Worm (Caenorhabditis elegans) whole organism, young adult: Measurements from ENCODE around the gene C28H8.5.
A peak's percentile ranks its signal among the peaks of the same experiment; 100 is the strongest.

Experiments used
- D2030.7 ChIP-seq: fragments of 200-800 bp; sonication (Bioruptor generic); IDR thresholded peaks from 2 replicates; pipeline ENCODE4 v1.3.6; 2022; ENCODE audit warnings: missing genetic modification reagents, missing genetic modification characterization, missing compliant biosample characterization
- F22D6.2 ChIP-seq: sonication (generic microtip); optimal IDR thresholded peaks from 2 replicates; lab custom pipeline; 2016; ENCODE audit warnings: mild to moderate bottlenecking, missing genetic modification characterization, missing compliant biosample characterization
- F23B12.7 ChIP-seq: sonication (generic microtip); optimal IDR thresholded peaks from 2 replicates; lab custom pipeline; 2017; ENCODE audit warnings: missing genetic modification characterization, mild to moderate bottlenecking, missing compliant biosample characterization, antibody characterized with exemption, moderate library complexity; ENCODE audit not compliant: insufficient read depth
- F57A8.1 ChIP-seq: fragments of 200-800 bp; sonication (Bioruptor generic); optimal IDR thresholded peaks from 2 replicates; lab custom pipeline; 2018; ENCODE audit warnings: mild to moderate bottlenecking, missing genetic modification characterization, moderate library complexity, missing compliant biosample characterization
- K11D2.4 ChIP-seq: fragments of 200-800 bp; sonication (Bioruptor generic); IDR thresholded peaks from 2 replicates; pipeline ENCODE4 v1.3.6; 2022; ENCODE audit warnings: missing genetic modification reagents, missing genetic modification characterization, missing compliant biosample characterization
- K12H6.12 ChIP-seq: fragments of 200-800 bp; sonication (Bioruptor generic); optimal IDR thresholded peaks from 2 replicates; lab custom pipeline; 2018; ENCODE audit warnings: mild to moderate bottlenecking, missing genetic modification characterization, missing compliant biosample characterization
- Y67H2A.10 ChIP-seq: fragments of 200-800 bp; sonication (Bioruptor generic); conservative IDR thresholded peaks from 2 replicates; pipeline ENCODE4 v1.3.6; 2022; ENCODE audit warnings: missing genetic modification reagents, missing genetic modification characterization, missing compliant biosample characterization
- aptf-2 ChIP-seq: fragments of 200-800 bp; sonication (Bioruptor generic); conservative IDR thresholded peaks from 2 replicates; pipeline ENCODE4 v1.3.6; 2022; ENCODE audit warnings: missing genetic modification reagents, missing genetic modification characterization, missing compliant biosample characterization
- athp-1 ChIP-seq: sonication (generic microtip); optimal IDR thresholded peaks from 2 replicates; lab custom pipeline; 2017; ENCODE audit warnings: mild to moderate bottlenecking, missing genetic modification characterization, missing compliant biosample characterization
- attf-3 ChIP-seq: fragments of 200-800 bp; sonication (Bioruptor generic); conservative IDR thresholded peaks from 2 replicates; pipeline ENCODE4 v1.3.6; 2022; ENCODE audit warnings: missing genetic modification reagents, missing genetic modification characterization, missing compliant biosample characterization
- bed-1 ChIP-seq: fragments of 200-800 bp; sonication (Bioruptor generic); IDR thresholded peaks from 2 replicates; pipeline ENCODE4 v1.3.6; 2022; ENCODE audit warnings: missing genetic modification reagents, missing genetic modification characterization, missing compliant biosample characterization
- cebp-1 ChIP-seq, 2 experiments: fragments of 200-800 bp in 1 of 2; sonication (Bioruptor generic) in 1 of 2; sonication (generic microtip) in 1 of 2; IDR thresholded peaks in 1 of 2; optimal IDR thresholded peaks in 1 of 2; 2 replicates each; pipeline versions ENCODE4 v1.3.6 to Lab custom; 2017 to 2022; ENCODE audit warnings: missing compliant biosample characterization in 2 of 2, missing genetic modification characterization in 2 of 2, mild to moderate bottlenecking in 1 of 2, missing genetic modification reagents in 1 of 2, moderate library complexity in 1 of 2
- ceh-27 ChIP-seq: fragments of 200-800 bp; sonication (Bioruptor generic); optimal IDR thresholded peaks from 2 replicates; lab custom pipeline; 2018; ENCODE audit warnings: mild to moderate bottlenecking, missing genetic modification characterization, moderate library complexity, missing compliant biosample characterization
- ceh-40 ChIP-seq: fragments of 200-800 bp; sonication (Bioruptor generic); IDR thresholded peaks from 2 replicates; pipeline ENCODE4 v1.3.6; 2022; ENCODE audit warnings: missing genetic modification characterization, missing compliant biosample characterization
- dpff-1 ChIP-seq: sonication (generic microtip); optimal IDR thresholded peaks from 2 replicates; lab custom pipeline; 2017; ENCODE audit warnings: mild to moderate bottlenecking, missing genetic modification characterization, missing compliant biosample characterization
- ets-4 ChIP-seq: fragments of 200-800 bp; sonication (Bioruptor generic); optimal IDR thresholded peaks from 2 replicates; lab custom pipeline; 2018; ENCODE audit warnings: mild to moderate bottlenecking, missing genetic modification characterization, missing compliant biosample characterization
- him-1 ChIP-seq: sonication (generic microtip); optimal IDR thresholded peaks from 2 replicates; lab custom pipeline; 2016; ENCODE audit warnings: missing genotype, missing genetic modification reagents, missing genetic modification characterization, missing compliant biosample characterization
- hlh-26 ChIP-seq: fragments of 200-800 bp; sonication (Bioruptor generic); conservative IDR thresholded peaks from 2 replicates; pipeline ENCODE4 v1.3.6; 2022; ENCODE audit warnings: missing genetic modification reagents, missing genetic modification characterization, missing compliant biosample characterization
- hmg-1.2 ChIP-seq: fragments of 200-800 bp; sonication (Bioruptor generic); IDR thresholded peaks from 2 replicates; pipeline ENCODE4 v1.3.6; 2022; ENCODE audit warnings: missing genetic modification reagents, missing genetic modification characterization, missing compliant biosample characterization
- hmg-20 ChIP-seq: fragments of 200-800 bp; sonication (Bioruptor generic); IDR thresholded peaks from 2 replicates; pipeline ENCODE4 v1.3.6; 2022; ENCODE audit warnings: missing genetic modification reagents, missing genetic modification characterization, missing compliant biosample characterization
- hrde-1 ChIP-seq: sonication (generic microtip); optimal IDR thresholded peaks from 2 replicates; lab custom pipeline; 2016; ENCODE audit warnings: missing genetic modification characterization, mild to moderate bottlenecking, missing compliant biosample characterization, moderate library complexity, missing genotype, missing genetic modification reagents, borderline replicate concordance
- hsf-1 ChIP-seq: fragments of 200-800 bp; sonication (Bioruptor generic); IDR thresholded peaks from 2 replicates; pipeline ENCODE4 v1.3.6; 2022; ENCODE audit warnings: missing genetic modification reagents, missing genetic modification characterization, missing compliant biosample characterization
- lag-1 ChIP-seq: fragments of 200-800 bp; sonication (Bioruptor generic); IDR thresholded peaks from 2 replicates; pipeline ENCODE4 v1.3.6; 2022; ENCODE audit warnings: missing genetic modification reagents, missing genetic modification characterization, missing compliant biosample characterization
- let-607 ChIP-seq, 2 experiments: fragments of 200-800 bp in 1 of 2; sonication (Bioruptor generic) in 1 of 2; sonication (generic microtip) in 1 of 2; optimal IDR thresholded peaks; 2 replicates each; lab custom pipeline; 2016 to 2018; ENCODE audit warnings: mild to moderate bottlenecking in 2 of 2, missing compliant biosample characterization in 2 of 2, missing genetic modification characterization in 2 of 2, moderate library complexity in 2 of 2, missing genotype in 1 of 2
- lin-26 ChIP-seq: fragments of 200-800 bp; sonication (Bioruptor generic); IDR thresholded peaks from 2 replicates; pipeline ENCODE4 v1.3.6; 2022; ENCODE audit warnings: missing genetic modification reagents, missing genetic modification characterization, missing compliant biosample characterization
- lin-35 ChIP-seq, 3 experiments: fragments of 150-350 bp in 2 of 3; sonication (generic microtip) in 1 of 3; optimal IDR thresholded peaks; 2 replicates each; lab custom pipeline; 2014 to 2018; ENCODE audit warnings: missing biosample characterization in 3 of 3, missing genetic modification characterization in 3 of 3, missing genetic modification reagents in 3 of 3
- lin-40 ChIP-seq: sonication (generic microtip); optimal IDR thresholded peaks from 2 replicates; lab custom pipeline; 2016; ENCODE audit warnings: missing genetic modification characterization, mild to moderate bottlenecking, missing compliant biosample characterization, missing genotype, missing genetic modification reagents
- lir-1 ChIP-seq: fragments of 200-800 bp; sonication (Bioruptor generic); conservative IDR thresholded peaks from 2 replicates; pipeline ENCODE4 v1.3.6; 2022; ENCODE audit warnings: missing genetic modification reagents, missing genetic modification characterization, missing compliant biosample characterization
- lsl-1 ChIP-seq: fragments of 200-800 bp; sonication (Bioruptor generic); optimal IDR thresholded peaks from 2 replicates; lab custom pipeline; 2018; ENCODE audit warnings: mild to moderate bottlenecking, missing genetic modification characterization, moderate library complexity, missing compliant biosample characterization
- madf-3 ChIP-seq: fragments of 200-800 bp; sonication (Bioruptor generic); IDR thresholded peaks from 2 replicates; pipeline ENCODE4 v1.3.6; 2022; ENCODE audit warnings: missing genetic modification reagents, missing genetic modification characterization, missing compliant biosample characterization
- madf-6 ChIP-seq: fragments of 200-800 bp; sonication (Bioruptor generic); IDR thresholded peaks from 2 replicates; pipeline ENCODE4 v1.3.6; 2022; ENCODE audit warnings: missing genetic modification reagents, missing genetic modification characterization, missing compliant biosample characterization
- mcd-1 ChIP-seq: fragments of 200-800 bp; sonication (Bioruptor generic); IDR thresholded peaks from 2 replicates; pipeline ENCODE4 v1.3.6; 2022; ENCODE audit warnings: missing genetic modification reagents, missing genetic modification characterization, missing compliant biosample characterization
- nfya-2 ChIP-seq: fragments of 200-800 bp; sonication (Bioruptor generic); IDR thresholded peaks from 2 replicates; pipeline ENCODE4 v1.3.6; 2022; ENCODE audit warnings: missing genetic modification reagents, missing genetic modification characterization, missing compliant biosample characterization
- nfyb-1 ChIP-seq: fragments of 200-800 bp; sonication (Bioruptor generic); IDR thresholded peaks from 2 replicates; pipeline ENCODE4 v1.3.6; 2022; ENCODE audit warnings: missing genetic modification reagents, missing genetic modification characterization, missing compliant biosample characterization
- nhr-27 ChIP-seq: fragments of 200-800 bp; sonication (Bioruptor generic); optimal IDR thresholded peaks from 2 replicates; lab custom pipeline; 2018; ENCODE audit warnings: mild to moderate bottlenecking, missing genetic modification characterization, moderate library complexity, missing compliant biosample characterization
- tbx-9 ChIP-seq: sonication (generic microtip); optimal IDR thresholded peaks from 2 replicates; lab custom pipeline; 2016; ENCODE audit warnings: borderline replicate concordance, missing genetic modification characterization, inconsistent platforms, missing compliant biosample characterization
- tlf-1 ChIP-seq: fragments of 200-800 bp; sonication (Bioruptor generic); optimal IDR thresholded peaks from 2 replicates; lab custom pipeline; 2018; ENCODE audit warnings: mild to moderate bottlenecking, missing genetic modification characterization, missing compliant biosample characterization
- zfh-2 ChIP-seq: fragments of 200-800 bp; sonication (Bioruptor generic); conservative IDR thresholded peaks from 2 replicates; pipeline ENCODE4 v1.3.6; 2022; ENCODE audit warnings: missing genetic modification reagents, missing genetic modification characterization, missing compliant biosample characterization
- ztf-22 ChIP-seq: fragments of 200-800 bp; sonication (Bioruptor generic); optimal IDR thresholded peaks from 2 replicates; lab custom pipeline; 2018; ENCODE audit warnings: mild to moderate bottlenecking, missing genetic modification characterization, moderate library complexity, missing compliant biosample characterization
- ztf-25 ChIP-seq: fragments of 200-800 bp; sonication (Bioruptor generic); IDR thresholded peaks from 2 replicates; pipeline ENCODE4 v1.3.6; 2022; ENCODE audit warnings: missing genetic modification reagents, missing genetic modification characterization, missing compliant biosample characterization
- ztf-26 ChIP-seq: sonication (generic microtip); optimal IDR thresholded peaks from 2 replicates; lab custom pipeline; 2017; ENCODE audit warnings: missing genetic modification characterization, missing compliant biosample characterization
- ztf-3 ChIP-seq: fragments of 200-800 bp; sonication (Bioruptor generic); optimal IDR thresholded peaks from 2 replicates; lab custom pipeline; 2018; ENCODE audit warnings: mild to moderate bottlenecking, missing genetic modification characterization, missing compliant biosample characterization

C28H8.5 gene

DNA sequence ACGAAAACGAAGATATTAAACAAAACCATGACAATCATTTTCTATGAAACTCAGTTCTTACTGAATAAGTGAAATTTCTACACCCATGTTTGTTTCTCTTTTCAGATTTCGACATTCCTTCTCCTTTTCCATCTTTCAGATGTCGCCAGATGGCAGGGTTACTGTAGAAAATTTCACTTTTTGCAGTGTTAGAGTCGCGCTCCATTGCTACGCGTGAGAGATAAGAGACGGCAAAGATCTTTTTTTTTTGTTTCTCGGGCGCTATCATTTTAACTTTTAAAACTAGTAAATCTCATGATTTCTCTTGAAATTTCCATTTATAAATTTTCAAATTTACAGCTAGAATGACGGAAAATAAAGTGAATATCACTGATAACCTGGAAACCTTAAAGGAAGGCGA is 5.9 kb upstream of the C28H8.5 start, which contains the start of the genes mig-21 and F01F1.2:
mig-21 (minus strand) TSS at position 166 of the 400 bp plus-strand sequence.
F01F1.2 (plus strand) TSS at position 340 of the 400 bp plus-strand sequence.
- TF ChIP-seq ztf-3 (GFP tag; lab: Kevin White, UChicago) (no peak), aptf-2 (GFP tag; lab: Robert Waterston, UW) (no peak), K11D2.4 (GFP tag; lab: Robert Waterston, UW) (no peak), hmg-1.2 (GFP tag; lab: Robert Waterston, UW) (peak; percentile 88; the same call in 1 of the 2 replicates), lsl-1 (GFP tag; lab: Kevin White, UChicago) (peak; percentile 25), bed-1 (GFP tag; lab: Robert Waterston, UW) (no peak), D2030.7 (GFP tag; lab: Robert Waterston, UW) (no peak), ets-4 (no peak), zfh-2 (GFP tag; lab: Robert Waterston, UW) (no peak), cebp-1 (GFP tag; IDR thresholded peaks at IDR 0.05; lab: Robert Waterston, UW) (no peak), cebp-1 (tag; optimal IDR thresholded peaks at IDR 0.05; lab: Kevin White, UChicago) (peak; percentile 29)

DNA sequence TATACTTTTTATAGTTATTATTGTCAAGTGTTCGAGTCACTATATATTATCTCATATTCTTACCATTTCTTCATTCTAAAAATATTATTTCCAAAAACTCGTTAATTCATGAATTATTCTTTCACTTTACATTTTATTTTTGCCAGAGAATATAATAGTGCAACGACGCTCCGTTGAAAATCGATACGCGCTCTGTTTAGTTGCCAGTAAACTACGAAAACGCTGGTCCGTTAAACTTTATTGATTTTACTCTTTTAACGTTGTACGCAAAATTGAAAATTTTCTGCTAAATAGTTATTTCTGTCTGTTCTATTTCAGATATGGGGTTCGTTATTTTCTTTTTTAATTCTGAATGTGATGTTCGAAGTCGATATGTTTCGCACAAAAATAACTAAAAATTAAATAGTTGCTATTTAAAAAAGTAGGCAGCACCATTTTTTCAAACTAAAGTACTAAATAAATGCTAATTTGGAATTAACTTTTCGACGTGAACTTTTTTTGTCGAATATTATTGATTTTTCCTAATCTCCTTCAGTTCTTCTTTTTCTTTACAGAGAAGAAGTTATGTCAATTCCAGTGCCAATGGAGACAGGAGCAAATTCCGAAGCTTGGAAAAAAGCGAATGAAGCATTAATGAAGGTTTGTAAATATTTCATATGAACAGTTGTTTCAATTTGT is 4.7 kb upstream of the C28H8.5 start, which contains the start of gene hpo-10:
hpo-10 (plus strand) TSS at position 199 of the 678 bp plus-strand sequence.
- TF ChIP-seq hsf-1 (GFP tag; lab: Robert Waterston, UW) = 0 out of 2 replicates have a peak, but pooled peaks have one; percentile 38
- TF ChIP-seq K11D2.4 (GFP tag; lab: Robert Waterston, UW) = no peak
- TF ChIP-seq lin-40 (tag; lab: Kevin White, UChicago) = peak; percentile 3
- TF ChIP-seq mcd-1 (GFP tag; lab: Robert Waterston, UW) = peak; percentile 21; the same call in 1 of the 2 replicates
- TF ChIP-seq nfyb-1 (GFP tag; lab: Robert Waterston, UW) = no peak
- peak in 1 of 3 experiments; percentile 15 for TF ChIP-seq lin-35 (GFP tag; optimal IDR thresholded peaks at IDR 0.05; lab: Kevin White, UChicago)
- no peak for TF ChIP-seq nfya-2 (GFP tag; lab: Robert Waterston, UW)
- TF ChIP-seq lag-1 (GFP tag; lab: Robert Waterston, UW) = no peak
- TF ChIP-seq attf-3 = peak; percentile 83
- no peak for TF ChIP-seq Y67H2A.10 (GFP tag; lab: Robert Waterston, UW)
- peak in 1 of 2 experiments; percentile 5 for TF ChIP-seq let-607 (tag; optimal IDR thresholded peaks at IDR 0.05; lab: Kevin White, UChicago)
- peak; percentile 31 for TF ChIP-seq dpff-1 (tag; lab: Kevin White, UChicago)
- TF ChIP-seq ztf-22 (GFP tag; lab: Kevin White, UChicago) = no peak
- TF ChIP-seq lir-1 = no peak
- peak; percentile 36; the same call in 1 of the 2 replicates for TF ChIP-seq madf-6

DNA sequence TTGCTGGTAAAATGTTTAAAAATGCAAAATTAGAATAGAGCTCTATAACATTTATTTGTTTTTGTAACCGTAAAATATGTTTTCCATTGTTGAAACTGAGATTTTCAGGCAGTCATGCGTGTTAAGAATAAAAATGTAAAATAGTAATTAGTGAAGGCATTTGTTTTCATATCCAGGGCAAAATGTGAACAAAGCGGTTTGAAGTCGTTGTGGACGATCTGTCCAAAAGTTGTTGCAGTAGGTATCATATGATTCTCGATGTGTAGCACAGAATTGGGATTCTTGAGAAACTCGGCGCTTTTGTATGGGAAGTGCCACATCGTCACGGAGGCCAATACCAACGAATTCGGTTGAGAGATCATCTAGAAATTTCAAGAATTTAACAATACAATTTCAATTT is 1.8 kb upstream of the C28H8.5 start:
- TF ChIP-seq tbx-9 (tag; lab: Kevin White, UChicago) (no peak), ztf-25 (GFP tag; lab: Robert Waterston, UW) (no peak), hrde-1 (tag; lab: Kevin White, UChicago) (peak; percentile 30), him-1 (tag; lab: Kevin White, UChicago) (peak; percentile 25), madf-6 (peak; percentile 57; the same call in 1 of the 2 replicates), dpff-1 (tag; lab: Kevin White, UChicago) (no peak), bed-1 (GFP tag; lab: Robert Waterston, UW) (no peak), K12H6.12 (tag; lab: Kevin White, UChicago) (no peak), ztf-26 (tag; lab: Kevin White, UChicago) (no peak), madf-3 (0 out of 2 replicates have a peak, but pooled peaks have one; percentile 55), F57A8.1 (no peak), athp-1 (tag; lab: Kevin White, UChicago) (peak; percentile 39), ceh-40 (GFP tag; lab: Robert Waterston, UW) (no peak), ceh-27 (GFP tag; lab: Kevin White, UChicago) (no peak), lin-26 (GFP tag; lab: Robert Waterston, UW) (no peak), tlf-1 (GFP tag; lab: Kevin White, UChicago) (no peak), nhr-27 (tag; lab: Kevin White, UChicago) (no peak), hlh-26 (no peak), hmg-20 (GFP tag; lab: Robert Waterston, UW) (no peak), hsf-1 (GFP tag; lab: Robert Waterston, UW) (0 out of 2 replicates have a peak, but pooled peaks have one; percentile 50), F23B12.7 (tag; lab: Kevin White, UChicago) (no peak), F22D6.2 (no peak)
